Worm (Caenorhabditis elegans): ENCODE data around the gene plx-1.

DNA sequence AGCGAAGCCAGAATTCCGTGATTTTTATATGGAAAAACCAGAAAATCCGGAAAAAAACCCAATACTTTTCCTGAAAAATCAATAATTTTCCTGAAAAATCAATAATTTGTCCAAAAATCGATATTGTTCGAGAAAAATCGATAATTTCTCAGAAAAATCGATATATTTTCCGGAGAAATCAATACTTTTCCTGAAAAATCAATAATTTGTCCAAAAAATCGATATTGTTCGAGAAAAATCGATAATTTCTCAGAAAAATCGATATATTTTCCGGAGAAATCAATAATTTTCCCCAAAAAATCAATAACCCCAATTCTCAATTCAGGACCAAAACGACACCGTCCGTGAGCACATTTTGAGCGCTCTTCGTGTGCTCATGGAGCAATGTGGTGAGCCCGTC lies 41.1 kb downstream of the plx-1 start:
- TF ChIP-seq pha-4 (tag; optimal IDR thresholded peaks at IDR 0.05) (no peak), ceh-9 (tag; optimal IDR thresholded peaks at IDR 0.05) (no peak), unc-39 (tag; optimal IDR thresholded peaks at IDR 0.05) (no peak), ZK546.5 (tag; optimal IDR thresholded peaks at IDR 0.05) (no peak), nhr-25 (tag; optimal IDR thresholded peaks at IDR 0.05) (no peak), aly-2 (tag; optimal IDR thresholded peaks at IDR 0.05) (no peak), lin-39 (tag; optimal IDR thresholded peaks at IDR 0.05) (no peak), nhr-23 (tag; optimal IDR thresholded peaks at IDR 0.05) (no peak), snpc-4 (tag; optimal IDR thresholded peaks at IDR 0.05) (no peak), pqm-1 (tag; optimal IDR thresholded peaks at IDR 0.05) (no peak), ceh-28 (tag; optimal IDR thresholded peaks at IDR 0.05) (peak; percentile 97), nhr-11 (tag; optimal IDR thresholded peaks at IDR 0.05) (no peak), egl-5 (tag; optimal IDR thresholded peaks at IDR 0.05) (no peak)

Data from whole organism, L3 larva.